Worm (Caenorhabditis elegans): ENCODE data around the gene C25G4.17.

DNA sequence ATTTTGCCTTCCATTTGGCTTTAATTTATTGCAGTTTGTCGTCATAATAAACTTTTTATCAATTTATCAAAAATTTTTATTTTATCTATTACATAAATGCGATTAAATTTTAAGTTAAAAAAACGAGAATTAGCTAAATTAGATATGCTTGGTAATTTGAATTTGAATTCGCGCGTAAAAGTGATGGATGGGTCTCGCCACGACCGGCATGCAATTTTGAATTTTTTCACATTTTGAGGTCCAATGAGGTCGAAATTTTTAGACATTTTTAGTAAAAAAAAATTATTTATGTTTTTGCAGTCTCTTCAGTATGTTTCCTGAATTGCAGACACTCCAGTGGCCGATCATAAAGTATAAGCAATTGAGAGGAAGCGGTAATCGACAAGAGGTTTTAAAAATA, 33.2 kb upstream of the C25G4.17 start, which contains the start of gene dsb-1:
- TF ChIP-seq mcd-1 (GFP tag; IDR thresholded peaks at IDR 0.05), result 0 out of 2 replicates have a peak, but pooled peaks have one; percentile 8
- no peak for TF ChIP-seq atf-7 (tag; optimal IDR thresholded peaks at IDR 0.05)
- no peak for TF ChIP-seq nfya-1 (tag; optimal IDR thresholded peaks at IDR 0.05; ENCODE audit: borderline replicate concordance, insufficient read depth)
- TF ChIP-seq nhr-27 (tag; optimal IDR thresholded peaks at IDR 0.05), result no peak
- no peak for TF ChIP-seq ets-4 (GFP tag; optimal IDR thresholded peaks at IDR 0.05)
- no peak for TF ChIP-seq mxl-1 (tag; optimal IDR thresholded peaks at IDR 0.05)
- TF ChIP-seq ccch-3 (GFP tag; optimal IDR thresholded peaks at IDR 0.05), result no peak
- no peak for TF ChIP-seq unc-62 (GFP tag; optimal IDR thresholded peaks at IDR 0.05)
- TF ChIP-seq nfya-2 (GFP tag; IDR thresholded peaks at IDR 0.05), result no peak
- no peak for TF ChIP-seq unc-130 (GFP tag; optimal IDR thresholded peaks at IDR 0.05)
- no peak for TF ChIP-seq B0019.2 (GFP tag; conservative IDR thresholded peaks at IDR 0.05)
- no peak for TF ChIP-seq F57C9.4 (tag; optimal IDR thresholded peaks at IDR 0.05)
